Worm (Caenorhabditis elegans) whole organism, L4/young adult: Measurements from ENCODE around the gene K07D4.6.

Experiments
- W03F9.2 ChIP-seq: fragments of 150-350 bp; optimal IDR thresholded peaks from 2 replicates; lab custom pipeline; 2014; ENCODE audit warnings: missing biosample characterization, missing genetic modification characterization
- dao-5 ChIP-seq: sonication (generic microtip); optimal IDR thresholded peaks from 2 replicates; lab custom pipeline; 2016; ENCODE audit warnings: missing genotype, missing genetic modification characterization, moderate library complexity, missing compliant biosample characterization
- him-1 ChIP-seq: sonication (generic microtip); optimal IDR thresholded peaks from 2 replicates; lab custom pipeline; 2016; ENCODE audit warnings: missing genotype, missing genetic modification reagents, missing genetic modification characterization, missing compliant biosample characterization

DNA sequence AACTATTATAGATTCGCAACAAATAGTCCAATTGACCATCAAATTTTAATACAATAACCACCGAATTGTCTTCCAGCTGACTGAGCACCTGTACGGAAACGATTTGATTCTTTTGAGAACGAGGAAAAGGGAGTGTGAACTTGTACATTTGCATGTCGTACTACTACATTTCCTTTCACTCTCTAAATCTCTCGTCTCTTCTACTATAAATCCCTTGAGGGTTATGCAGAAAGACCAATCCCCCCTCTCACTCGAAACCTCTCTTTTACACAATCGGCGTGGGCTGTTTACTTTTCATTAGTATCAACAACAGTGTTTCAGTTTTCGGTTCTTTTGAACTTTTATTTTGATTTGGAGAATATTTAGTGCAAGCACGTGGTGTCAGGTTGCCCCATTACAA lies 16.4 kb downstream of the K07D4.6 start:
- TF ChIP-seq W03F9.2 (tag; lab: Kevin White, UChicago) (no peak), him-1 (no peak), dao-5 (tag; lab: Kevin White, UChicago) (no peak)
